Fruit fly (Drosophila melanogaster): ENCODE results near the gene CG8360.

- no peak for TF ChIP-seq Sox102F (GFP tag; optimal IDR thresholded peaks at IDR 0.05)
- TF ChIP-seq dsx (GFP tag; optimal IDR thresholded peaks at IDR 0.05; ENCODE audit: poor library complexity, severe bottlenecking): no peak
- no peak for TF ChIP-seq achi (GFP tag; optimal IDR thresholded peaks at IDR 0.05)
- no peak for TF ChIP-seq OdsH (GFP tag; optimal IDR thresholded peaks at IDR 0.05)
- TF ChIP-seq CG8319 (GFP tag; optimal IDR thresholded peaks at IDR 0.05): no peak
- no peak for TF ChIP-seq CG10631 (GFP tag; optimal IDR thresholded peaks at IDR 0.05)
- no peak for TF ChIP-seq fd85E (GFP tag; optimal IDR thresholded peaks at IDR 0.05)
- no peak for TF ChIP-seq Gug (GFP tag; IDR thresholded peaks at IDR 0.05)
- no peak for TF ChIP-seq CG15336 (GFP tag; IDR thresholded peaks at IDR 0.05)
- TF ChIP-seq Ets21C (GFP tag; optimal IDR thresholded peaks at IDR 0.05): no peak
- TF ChIP-seq Hr39 (GFP tag; optimal IDR thresholded peaks at IDR 0.05): no peak
- TF ChIP-seq Lpt (GFP tag; optimal IDR thresholded peaks at IDR 0.05): no peak
- TF ChIP-seq Hr4 (GFP tag; optimal IDR thresholded peaks at IDR 0.05): no peak
- TF ChIP-seq pdm3 (GFP tag; optimal IDR thresholded peaks at IDR 0.05): no peak
Observed at dm6 chr2L:8170600-8171182, 42.1 kb upstream of the CG8360 start.

Data from whole organism, prepupa.